Worm (Caenorhabditis elegans) whole organism, young adult: ENCODE data around the gene sdz-10.

ENCODE experiments used
- B0035.1 ChIP-seq: sonication (generic microtip); optimal IDR thresholded peaks from 2 replicates; lab custom pipeline; 2016; ENCODE audit warnings: missing genetic modification characterization, mild to moderate bottlenecking, missing compliant biosample characterization, missing genotype, missing genetic modification reagents
- B0261.1 ChIP-seq: sonication (generic microtip); optimal IDR thresholded peaks from 2 replicates; lab custom pipeline; 2016; ENCODE audit warnings: mild to moderate bottlenecking, missing genetic modification characterization, moderate library complexity, missing compliant biosample characterization
- B0336.3 ChIP-seq: fragments of 200-800 bp; sonication (Bioruptor generic); IDR thresholded peaks from 2 replicates; pipeline ENCODE4 v1.3.6; 2022; ENCODE audit warnings: missing genetic modification characterization, missing compliant biosample characterization
- D2030.7 ChIP-seq: fragments of 200-800 bp; sonication (Bioruptor generic); IDR thresholded peaks from 2 replicates; pipeline ENCODE4 v1.3.6; 2022; ENCODE audit warnings: missing genetic modification reagents, missing genetic modification characterization, missing compliant biosample characterization
- F33H1.4 ChIP-seq: fragments of 200-800 bp; sonication (Bioruptor generic); IDR thresholded peaks from 2 replicates; pipeline ENCODE4 v1.3.6; 2022; ENCODE audit warnings: missing genetic modification reagents, missing genetic modification characterization, missing compliant biosample characterization
- F37B4.10 ChIP-seq: fragments of 200-800 bp; sonication (Bioruptor generic); IDR thresholded peaks from 2 replicates; pipeline ENCODE4 v1.3.6; 2022; ENCODE audit warnings: missing genetic modification characterization, missing compliant biosample characterization
- T26A5.8 ChIP-seq: sonication (generic microtip); optimal IDR thresholded peaks from 2 replicates; lab custom pipeline; 2016; ENCODE audit warnings: missing genetic modification characterization, missing compliant biosample characterization
- akir-1 ChIP-seq: fragments of 200-800 bp; sonication (Bioruptor generic); optimal IDR thresholded peaks from 2 replicates; lab custom pipeline; 2018; ENCODE audit warnings: mild to moderate bottlenecking, missing genetic modification characterization, moderate library complexity, missing compliant biosample characterization
- aptf-2 ChIP-seq: fragments of 200-800 bp; sonication (Bioruptor generic); conservative IDR thresholded peaks from 2 replicates; pipeline ENCODE4 v1.3.6; 2022; ENCODE audit warnings: missing genetic modification reagents, missing genetic modification characterization, missing compliant biosample characterization
- athp-1 ChIP-seq: sonication (generic microtip); optimal IDR thresholded peaks from 2 replicates; lab custom pipeline; 2017; ENCODE audit warnings: mild to moderate bottlenecking, missing genetic modification characterization, missing compliant biosample characterization
- bed-1 ChIP-seq: fragments of 200-800 bp; sonication (Bioruptor generic); IDR thresholded peaks from 2 replicates; pipeline ENCODE4 v1.3.6; 2022; ENCODE audit warnings: missing genetic modification reagents, missing genetic modification characterization, missing compliant biosample characterization
- bed-2 ChIP-seq: fragments of 200-800 bp; sonication (Bioruptor generic); IDR thresholded peaks from 2 replicates; pipeline ENCODE4 v1.3.6; 2022; ENCODE audit warnings: missing genetic modification reagents, missing genetic modification characterization, missing compliant biosample characterization
- ccch-3 ChIP-seq: fragments of 200-800 bp; sonication (Bioruptor generic); optimal IDR thresholded peaks from 2 replicates; lab custom pipeline; 2018; ENCODE audit warnings: mild to moderate bottlenecking, missing genetic modification characterization, missing compliant biosample characterization
- ceh-100 ChIP-seq: fragments of 200-800 bp; sonication (Bioruptor generic); IDR thresholded peaks from 2 replicates; pipeline ENCODE4 v1.3.6; 2022; ENCODE audit warnings: missing genetic modification reagents, missing genetic modification characterization, missing compliant biosample characterization
- ceh-40 ChIP-seq: fragments of 200-800 bp; sonication (Bioruptor generic); IDR thresholded peaks from 2 replicates; pipeline ENCODE4 v1.3.6; 2022; ENCODE audit warnings: missing genetic modification characterization, missing compliant biosample characterization
- ceh-79 ChIP-seq: sonication (generic microtip); optimal IDR thresholded peaks from 2 replicates; lab custom pipeline; 2017; ENCODE audit warnings: mild to moderate bottlenecking, missing genetic modification characterization, missing compliant biosample characterization
- dox-1 ChIP-seq: fragments of 200-800 bp; sonication (Bioruptor generic); IDR thresholded peaks from 2 replicates; pipeline ENCODE4 v1.3.6; 2022; ENCODE audit warnings: missing genetic modification reagents, missing genetic modification characterization, missing compliant biosample characterization
- dpff-1 ChIP-seq: sonication (generic microtip); optimal IDR thresholded peaks from 2 replicates; lab custom pipeline; 2017; ENCODE audit warnings: mild to moderate bottlenecking, missing genetic modification characterization, missing compliant biosample characterization
- ekl-4 ChIP-seq: fragments of 200-800 bp; sonication (Bioruptor generic); IDR thresholded peaks from 2 replicates; pipeline ENCODE4 v1.3.6; 2022; ENCODE audit warnings: missing genetic modification reagents, missing genetic modification characterization, missing compliant biosample characterization
- hlh-12 ChIP-seq: sonication (generic microtip); optimal IDR thresholded peaks from 2 replicates; lab custom pipeline; 2016; ENCODE audit warnings: missing genetic modification characterization, missing compliant biosample characterization
- hlh-26 ChIP-seq: fragments of 200-800 bp; sonication (Bioruptor generic); conservative IDR thresholded peaks from 2 replicates; pipeline ENCODE4 v1.3.6; 2022; ENCODE audit warnings: missing genetic modification reagents, missing genetic modification characterization, missing compliant biosample characterization
- hrde-1 ChIP-seq: sonication (generic microtip); optimal IDR thresholded peaks from 2 replicates; lab custom pipeline; 2016; ENCODE audit warnings: missing genetic modification characterization, mild to moderate bottlenecking, missing compliant biosample characterization, moderate library complexity, missing genotype, missing genetic modification reagents, borderline replicate concordance
- let-607 ChIP-seq, 2 experiments: fragments of 200-800 bp in 1 of 2; sonication (Bioruptor generic) in 1 of 2; sonication (generic microtip) in 1 of 2; optimal IDR thresholded peaks; 2 replicates each; lab custom pipeline; 2016 to 2018; ENCODE audit warnings: mild to moderate bottlenecking in 2 of 2, missing compliant biosample characterization in 2 of 2, missing genetic modification characterization in 2 of 2, moderate library complexity in 2 of 2, missing genotype in 1 of 2
- lin-26 ChIP-seq: fragments of 200-800 bp; sonication (Bioruptor generic); IDR thresholded peaks from 2 replicates; pipeline ENCODE4 v1.3.6; 2022; ENCODE audit warnings: missing genetic modification reagents, missing genetic modification characterization, missing compliant biosample characterization
- lin-54 ChIP-seq: fragments of 200-800 bp; sonication (Bioruptor generic); optimal IDR thresholded peaks from 2 replicates; lab custom pipeline; 2018; ENCODE audit warnings: mild to moderate bottlenecking, missing genetic modification characterization, missing compliant biosample characterization
- lir-1 ChIP-seq: fragments of 200-800 bp; sonication (Bioruptor generic); conservative IDR thresholded peaks from 2 replicates; pipeline ENCODE4 v1.3.6; 2022; ENCODE audit warnings: missing genetic modification reagents, missing genetic modification characterization, missing compliant biosample characterization
- lsl-1 ChIP-seq: fragments of 200-800 bp; sonication (Bioruptor generic); optimal IDR thresholded peaks from 2 replicates; lab custom pipeline; 2018; ENCODE audit warnings: mild to moderate bottlenecking, missing genetic modification characterization, moderate library complexity, missing compliant biosample characterization
- madf-6 ChIP-seq: fragments of 200-800 bp; sonication (Bioruptor generic); IDR thresholded peaks from 2 replicates; pipeline ENCODE4 v1.3.6; 2022; ENCODE audit warnings: missing genetic modification reagents, missing genetic modification characterization, missing compliant biosample characterization
- madf-8 ChIP-seq: fragments of 200-800 bp; sonication (Bioruptor generic); conservative IDR thresholded peaks from 2 replicates; pipeline ENCODE4 v1.3.6; 2022; ENCODE audit warnings: missing genetic modification reagents, missing genetic modification characterization, missing compliant biosample characterization
- mcd-1 ChIP-seq: fragments of 200-800 bp; sonication (Bioruptor generic); IDR thresholded peaks from 2 replicates; pipeline ENCODE4 v1.3.6; 2022; ENCODE audit warnings: missing genetic modification reagents, missing genetic modification characterization, missing compliant biosample characterization
- nfya-2 ChIP-seq: fragments of 200-800 bp; sonication (Bioruptor generic); IDR thresholded peaks from 2 replicates; pipeline ENCODE4 v1.3.6; 2022; ENCODE audit warnings: missing genetic modification reagents, missing genetic modification characterization, missing compliant biosample characterization
- nfyb-1 ChIP-seq: fragments of 200-800 bp; sonication (Bioruptor generic); IDR thresholded peaks from 2 replicates; pipeline ENCODE4 v1.3.6; 2022; ENCODE audit warnings: missing genetic modification reagents, missing genetic modification characterization, missing compliant biosample characterization
- nhr-179 ChIP-seq: sonication (generic microtip); optimal IDR thresholded peaks from 2 replicates; lab custom pipeline; 2016; ENCODE audit warnings: mild to moderate bottlenecking, missing genetic modification characterization, missing compliant biosample characterization
- nhr-27 ChIP-seq: fragments of 200-800 bp; sonication (Bioruptor generic); optimal IDR thresholded peaks from 2 replicates; lab custom pipeline; 2018; ENCODE audit warnings: mild to moderate bottlenecking, missing genetic modification characterization, moderate library complexity, missing compliant biosample characterization
- nhr-90 ChIP-seq: sonication (generic microtip); optimal IDR thresholded peaks from 2 replicates; lab custom pipeline; 2016; ENCODE audit warnings: missing genotype, mild to moderate bottlenecking, missing genetic modification characterization, missing compliant biosample characterization
- pbrm-1 ChIP-seq: fragments of 200-800 bp; sonication (Bioruptor generic); IDR thresholded peaks from 2 replicates; pipeline ENCODE4 v1.3.6; 2022; ENCODE audit warnings: missing genetic modification reagents, missing genetic modification characterization, missing compliant biosample characterization
- rcor-1 ChIP-seq: fragments of 200-800 bp; sonication (Bioruptor generic); IDR thresholded peaks from 2 replicates; pipeline ENCODE4 v1.3.6; 2022; ENCODE audit warnings: missing genetic modification reagents, missing genetic modification characterization, missing compliant biosample characterization
- repo-1 ChIP-seq: sonication (generic microtip); optimal IDR thresholded peaks from 2 replicates; lab custom pipeline; 2017; ENCODE audit warnings: mild to moderate bottlenecking, missing genetic modification characterization, missing compliant biosample characterization
- somi-1 ChIP-seq: fragments of 200-800 bp; sonication (Bioruptor generic); optimal IDR thresholded peaks from 2 replicates; lab custom pipeline; 2018; ENCODE audit warnings: mild to moderate bottlenecking, missing genetic modification characterization, missing compliant biosample characterization
- tbp1 ChIP-seq: fragments of 200-800 bp; sonication (Bioruptor generic); optimal IDR thresholded peaks from 2 replicates; lab custom pipeline; 2018; ENCODE audit warnings: mild to moderate bottlenecking, missing genetic modification characterization, missing compliant biosample characterization
- tbx-9 ChIP-seq: sonication (generic microtip); optimal IDR thresholded peaks from 2 replicates; lab custom pipeline; 2016; ENCODE audit warnings: borderline replicate concordance, missing genetic modification characterization, inconsistent platforms, missing compliant biosample characterization
- zim-3 ChIP-seq: sonication (generic microtip); optimal IDR thresholded peaks from 2 replicates; lab custom pipeline; 2017; ENCODE audit warnings: mild to moderate bottlenecking, missing genetic modification characterization, moderate library complexity, missing compliant biosample characterization
- ztf-25 ChIP-seq: fragments of 200-800 bp; sonication (Bioruptor generic); IDR thresholded peaks from 2 replicates; pipeline ENCODE4 v1.3.6; 2022; ENCODE audit warnings: missing genetic modification reagents, missing genetic modification characterization, missing compliant biosample characterization
- ztf-26 ChIP-seq: sonication (generic microtip); optimal IDR thresholded peaks from 2 replicates; lab custom pipeline; 2017; ENCODE audit warnings: missing genetic modification characterization, missing compliant biosample characterization
- ztf-3 ChIP-seq: fragments of 200-800 bp; sonication (Bioruptor generic); optimal IDR thresholded peaks from 2 replicates; lab custom pipeline; 2018; ENCODE audit warnings: mild to moderate bottlenecking, missing genetic modification characterization, missing compliant biosample characterization

sdz-10 gene

ce11 chrII:2752536-2752935 is 19.5 kb downstream of the sdz-10 start, which contains the start of gene F29A7.6 (continued):
- no peak for TF ChIP-seq akir-1 (GFP tag; lab: Kevin White, UChicago)
- no peak for TF ChIP-seq let-607 (tag; optimal IDR thresholded peaks at IDR 0.05; lab: Kevin White, UChicago)
- no peak for TF ChIP-seq lir-1
- no peak for TF ChIP-seq B0035.1 (tag; lab: Kevin White, UChicago)
- TF ChIP-seq nhr-90 (tag; lab: Kevin White, UChicago) = no peak
- no peak for TF ChIP-seq pbrm-1 (GFP tag; lab: Robert Waterston, UW)
- TF ChIP-seq rcor-1 = peak; percentile 35; the same call in 1 of the 2 replicates
- TF ChIP-seq ztf-25 = no peak
- no peak for TF ChIP-seq hlh-12 (tag; lab: Kevin White, UChicago)
- TF ChIP-seq lin-54 (GFP tag; lab: Kevin White, UChicago) = peak; percentile 55
- TF ChIP-seq madf-8 = peak; percentile 23
- peak; percentile 38 for TF ChIP-seq ceh-100 (GFP tag; lab: Robert Waterston, UW)
- no peak for TF ChIP-seq T26A5.8 (tag; lab: Kevin White, UChicago)
- peak; percentile 63; the same call in 1 of the 2 replicates for TF ChIP-seq dox-1
- TF ChIP-seq madf-6 (GFP tag; lab: Robert Waterston, UW) = peak; percentile 62
- TF ChIP-seq D2030.7 (GFP tag; lab: Robert Waterston, UW) = peak; percentile 55
- TF ChIP-seq bed-2 (GFP tag; lab: Robert Waterston, UW) = 0 out of 2 replicates have a peak, but pooled peaks have one; percentile 55
- peak; percentile 13 for TF ChIP-seq lsl-1 (GFP tag; lab: Kevin White, UChicago)
- peak; percentile 36; the same call in 1 of the 2 replicates for TF ChIP-seq F33H1.4 (GFP tag; lab: Robert Waterston, UW)
- peak; percentile 21 for TF ChIP-seq tbp1 (GFP tag; lab: Kevin White, UChicago)

- no peak for TF ChIP-seq bed-1 (GFP tag; lab: Robert Waterston, UW)
- TF ChIP-seq zim-3 (tag; lab: Kevin White, UChicago) = no peak
- no peak for TF ChIP-seq B0035.1 (tag; lab: Kevin White, UChicago)
- TF ChIP-seq pbrm-1 (GFP tag; lab: Robert Waterston, UW) = 0 out of 2 replicates have a peak, but pooled peaks have one; percentile 8
- TF ChIP-seq ztf-3 (GFP tag; lab: Kevin White, UChicago) = no peak
- no peak for TF ChIP-seq nhr-27
- peak; percentile 21 for TF ChIP-seq athp-1 (tag; lab: Kevin White, UChicago)
- TF ChIP-seq hlh-26 = no peak
- TF ChIP-seq F37B4.10 = no peak
- no peak for TF ChIP-seq F33H1.4 (GFP tag; lab: Robert Waterston, UW)
- no peak for TF ChIP-seq nfya-2 (GFP tag; lab: Robert Waterston, UW)
- TF ChIP-seq B0261.1 = no peak
- no peak for TF ChIP-seq ccch-3
- TF ChIP-seq ceh-40 = no peak
- peak; percentile 43; the same call in 1 of the 2 replicates for TF ChIP-seq madf-6 (GFP tag; lab: Robert Waterston, UW)
- no peak for TF ChIP-seq repo-1 (tag; lab: Kevin White, UChicago)
- TF ChIP-seq somi-1 (GFP tag; lab: Kevin White, UChicago) = no peak
- TF ChIP-seq ekl-4 (GFP tag; lab: Robert Waterston, UW) = 0 out of 2 replicates have a peak, but pooled peaks have one; percentile 21
- TF ChIP-seq ceh-79 (tag; lab: Kevin White, UChicago) = no peak
- peak; percentile 51; the same call in 1 of the 2 replicates for TF ChIP-seq B0336.3 (GFP tag; lab: Robert Waterston, UW)
- no peak for TF ChIP-seq lin-26
- no peak for TF ChIP-seq nhr-179 (tag; lab: Kevin White, UChicago)
- TF ChIP-seq dpff-1 (tag; lab: Kevin White, UChicago) = no peak
- TF ChIP-seq ztf-25 = no peak
- TF ChIP-seq mcd-1 = peak; percentile 54; the same call in 1 of the 2 replicates
- no peak for TF ChIP-seq tbx-9
- TF ChIP-seq ztf-26 (tag; lab: Kevin White, UChicago) = no peak
- TF ChIP-seq aptf-2 (GFP tag; lab: Robert Waterston, UW) = no peak
- 0 out of 2 replicates have a peak, but pooled peaks have one; percentile 30 for TF ChIP-seq nfyb-1 (GFP tag; lab: Robert Waterston, UW)
- peak; percentile 19 for TF ChIP-seq hrde-1
Measured at ce11 chrII:2751278-2751677, 20.8 kb downstream of the sdz-10 start.
